Worm (Caenorhabditis elegans): ENCODE measurements around the gene ugt-16.

Gene ugt-16

ce11 chrV:12780248-12780647 is 44.6 kb upstream of the ugt-16 start (continued):
- TF ChIP-seq attf-5 (GFP tag; optimal IDR thresholded peaks at IDR 0.05) (peak; percentile 81), C06A6.2 (GFP tag; conservative IDR thresholded peaks at IDR 0.05) (no peak), lin-40 (tag; optimal IDR thresholded peaks at IDR 0.05) (peak; percentile 14), K12H6.12 (tag; optimal IDR thresholded peaks at IDR 0.05) (peak; percentile 44), snpc-1.1 (tag; optimal IDR thresholded peaks at IDR 0.05; ENCODE audit: insufficient read depth) (peak; percentile 2), ceh-79 (tag; optimal IDR thresholded peaks at IDR 0.05) (peak; percentile 69), F52B5.7 (tag; optimal IDR thresholded peaks at IDR 0.05) (peak; percentile 66), zfh-2 (GFP tag; conservative IDR thresholded peaks at IDR 0.05) (no peak), egl-18 (GFP tag; IDR thresholded peaks at IDR 0.05) (no peak), ceh-40 (GFP tag; IDR thresholded peaks at IDR 0.05) (peak; percentile 78; the same call in 1 of the 2 replicates), lir-1 (GFP tag; conservative IDR thresholded peaks at IDR 0.05) (no peak), mxl-1 (tag; optimal IDR thresholded peaks at IDR 0.05) (peak; percentile 72), ztf-22 (GFP tag; optimal IDR thresholded peaks at IDR 0.05) (peak; percentile 21)

- no peak for TF ChIP-seq D2030.7 (GFP tag; IDR thresholded peaks at IDR 0.05)
- TF ChIP-seq hmg-20 (GFP tag; IDR thresholded peaks at IDR 0.05), result no peak
- no peak for TF ChIP-seq ztf-25 (GFP tag; IDR thresholded peaks at IDR 0.05)
- TF ChIP-seq Y53G8AR.9 (GFP tag; conservative IDR thresholded peaks at IDR 0.05), result no peak
- no peak for TF ChIP-seq gei-17 (GFP tag; optimal IDR thresholded peaks at IDR 0.05)
- no peak for TF ChIP-seq egl-18 (GFP tag; IDR thresholded peaks at IDR 0.05)
- TF ChIP-seq ceh-58 (GFP tag; IDR thresholded peaks at IDR 0.05), result no peak
- no peak for TF ChIP-seq T26A5.8 (tag; optimal IDR thresholded peaks at IDR 0.05)
Measured at ce11 chrV:12784861-12785260, 40.0 kb upstream of the ugt-16 start, which contains the start of gene sre-20. Gene sre-20 (minus strand): TSS chrV:12784961.

- TF ChIP-seq mxl-1 (tag; optimal IDR thresholded peaks at IDR 0.05) (no peak), attf-6 (GFP tag; IDR thresholded peaks at IDR 0.05) (no peak), somi-1 (GFP tag; optimal IDR thresholded peaks at IDR 0.05) (no peak), ztf-22 (GFP tag; optimal IDR thresholded peaks at IDR 0.05) (no peak), F57C9.4 (tag; optimal IDR thresholded peaks at IDR 0.05) (no peak), unc-62 (GFP tag; optimal IDR thresholded peaks at IDR 0.05) (no peak), snpc-3.4 (tag; optimal IDR thresholded peaks at IDR 0.05) (no peak), nhr-90 (tag; optimal IDR thresholded peaks at IDR 0.05) (no peak), nfya-1 (tag; optimal IDR thresholded peaks at IDR 0.05; ENCODE audit: borderline replicate concordance, insufficient read depth) (no peak), ztf-25 (GFP tag; IDR thresholded peaks at IDR 0.05) (no peak), ztf-18 (tag; optimal IDR thresholded peaks at IDR 0.05) (no peak), mel-28 (tag; optimal IDR thresholded peaks at IDR 0.05; ENCODE audit: borderline replicate concordance) (no peak), attf-5 (GFP tag; optimal IDR thresholded peaks at IDR 0.05) (no peak), nfya-2 (GFP tag; IDR thresholded peaks at IDR 0.05) (no peak)
Measured at ce11 chrV:12786340-12786739, 38.5 kb upstream of the ugt-16 start.

- no peak for TF ChIP-seq nhr-27 (tag; optimal IDR thresholded peaks at IDR 0.05)
- TF ChIP-seq sea-2 (GFP tag; IDR thresholded peaks at IDR 0.05), result no peak
- no peak for TF ChIP-seq ztf-25 (GFP tag; IDR thresholded peaks at IDR 0.05)
- TF ChIP-seq attf-3 (GFP tag; conservative IDR thresholded peaks at IDR 0.05), result no peak
- TF ChIP-seq C17E4.6 (GFP tag; IDR thresholded peaks at IDR 0.05), result no peak
- no peak for TF ChIP-seq rec-8 (tag; optimal IDR thresholded peaks at IDR 0.05)
- TF ChIP-seq chd-7 (tag; optimal IDR thresholded peaks at IDR 0.05), result no peak
- no peak for TF ChIP-seq Y56A3A.18 (GFP tag; IDR thresholded peaks at IDR 0.05)
Measured at ce11 chrV:12787026-12787425, 37.8 kb upstream of the ugt-16 start, which contains the start of gene fkb-4. Gene fkb-4 (minus strand): TSS chrV:12787126.
